Worm (Caenorhabditis elegans): Measurements from ENCODE around the gene F55H2.5.

Gene F55H2.5

ce11 chrIII:9556300-9556699 lies 45.0 kb downstream of the F55H2.5 start, which contains the start of gene ZK1098.11:
Gene ZK1098.11, plus strand, starts transcription at chrIII:9556600.
- TF ChIP-seq Y95B8A.8 (GFP tag; IDR thresholded peaks at IDR 0.05) (no peak), atf-7 (tag; optimal IDR thresholded peaks at IDR 0.05) (no peak), ama-1 (optimal IDR thresholded peaks at IDR 0.05) (no peak), ama-1 (GFP tag; optimal IDR thresholded peaks at IDR 0.05) (no peak), F57A8.1 (GFP tag; optimal IDR thresholded peaks at IDR 0.05) (no peak), lin-35 (GFP tag; optimal IDR thresholded peaks at IDR 0.05) (no peak), madf-6 (GFP tag; IDR thresholded peaks at IDR 0.05) (no peak), F22D6.2 (tag; optimal IDR thresholded peaks at IDR 0.05) (no peak), ceh-40 (GFP tag; IDR thresholded peaks at IDR 0.05) (no peak), lsy-27 (tag; optimal IDR thresholded peaks at IDR 0.05; ENCODE audit: borderline replicate concordance, insufficient read depth) (no peak), ceh-100 (GFP tag; IDR thresholded peaks at IDR 0.05) (no peak), nhr-80 (tag; optimal IDR thresholded peaks at IDR 0.05) (no peak), ztf-18 (tag; optimal IDR thresholded peaks at IDR 0.05) (no peak), F23B12.7 (tag; optimal IDR thresholded peaks at IDR 0.05; ENCODE audit: insufficient read depth) (no peak), egrh-3 (GFP tag; IDR thresholded peaks at IDR 0.05) (no peak), ztf-25 (GFP tag; IDR thresholded peaks at IDR 0.05) (no peak), F57C9.4 (tag; optimal IDR thresholded peaks at IDR 0.05) (no peak), attf-5 (GFP tag; optimal IDR thresholded peaks at IDR 0.05) (no peak)

ce11 chrIII:9558463-9558862 lies 47.2 kb downstream of the F55H2.5 start, which contains the start of gene C48B4.6:
Gene C48B4.6, minus strand, starts transcription at chrIII:9558563.
- TF ChIP-seq mxl-1 (tag; optimal IDR thresholded peaks at IDR 0.05): no peak
- no peak for TF ChIP-seq madf-3 (GFP tag; IDR thresholded peaks at IDR 0.05)
- TF ChIP-seq F37B4.10 (GFP tag; IDR thresholded peaks at IDR 0.05): no peak
- no peak for TF ChIP-seq nfya-1 (tag; optimal IDR thresholded peaks at IDR 0.05; ENCODE audit: borderline replicate concordance, insufficient read depth)
- TF ChIP-seq ceh-58 (GFP tag; IDR thresholded peaks at IDR 0.05): no peak
- TF ChIP-seq D2030.7 (GFP tag; IDR thresholded peaks at IDR 0.05): no peak
- no peak for TF ChIP-seq Y95B8A.8 (GFP tag; IDR thresholded peaks at IDR 0.05)
- no peak for TF ChIP-seq C17E4.6 (GFP tag; IDR thresholded peaks at IDR 0.05)
- TF ChIP-seq egl-18 (GFP tag; IDR thresholded peaks at IDR 0.05): no peak
- TF ChIP-seq mel-28 (tag; optimal IDR thresholded peaks at IDR 0.05; ENCODE audit: borderline replicate concordance): no peak
- TF ChIP-seq ztf-25 (GFP tag; IDR thresholded peaks at IDR 0.05): no peak
- no peak for TF ChIP-seq ama-1 (optimal IDR thresholded peaks at IDR 0.05)
- TF ChIP-seq ama-1 (GFP tag; optimal IDR thresholded peaks at IDR 0.05): no peak

- TF ChIP-seq Y53F4B.3 (GFP tag; IDR thresholded peaks at IDR 0.05): no peak
- no peak for TF ChIP-seq hmg-20 (GFP tag; IDR thresholded peaks at IDR 0.05)
- TF ChIP-seq nfyb-1 (GFP tag; IDR thresholded peaks at IDR 0.05): no peak
- TF ChIP-seq unc-130 (GFP tag; optimal IDR thresholded peaks at IDR 0.05): no peak
- TF ChIP-seq ztf-6 (GFP tag; IDR thresholded peaks at IDR 0.05): no peak
- TF ChIP-seq aptf-2 (GFP tag; conservative IDR thresholded peaks at IDR 0.05): no peak
- TF ChIP-seq xnd-1 (tag; optimal IDR thresholded peaks at IDR 0.05): peak; percentile 78
- TF ChIP-seq him-1 (tag; optimal IDR thresholded peaks at IDR 0.05): peak; percentile 64
- TF ChIP-seq F39B2.1 (GFP tag; IDR thresholded peaks at IDR 0.05): no peak
- peak; percentile 14 for TF ChIP-seq snpc-1.3 (tag; optimal IDR thresholded peaks at IDR 0.05; ENCODE audit: insufficient read depth)
- no peak for TF ChIP-seq B0019.2 (GFP tag; conservative IDR thresholded peaks at IDR 0.05)
- TF ChIP-seq nhr-120 (GFP tag; IDR thresholded peaks at IDR 0.05): no peak
- peak; percentile 87 for TF ChIP-seq lsl-1 (GFP tag; optimal IDR thresholded peaks at IDR 0.05)
- peak; percentile 90 for TF ChIP-seq F33H1.4 (GFP tag; IDR thresholded peaks at IDR 0.05)
- TF ChIP-seq mes-4 (tag; optimal IDR thresholded peaks at IDR 0.05): no peak
- peak; percentile 31 for TF ChIP-seq efl-1 (GFP tag; optimal IDR thresholded peaks at IDR 0.05)
- no peak for TF ChIP-seq ceh-40 (GFP tag; IDR thresholded peaks at IDR 0.05)
- TF ChIP-seq F49E8.2 (tag; optimal IDR thresholded peaks at IDR 0.05; ENCODE audit: insufficient read depth): peak; percentile 44
- TF ChIP-seq rec-8 (tag; optimal IDR thresholded peaks at IDR 0.05): no peak
- TF ChIP-seq snpc-3.4 (tag; optimal IDR thresholded peaks at IDR 0.05): peak; percentile 37
- peak; percentile 78 for TF ChIP-seq madf-8 (GFP tag; conservative IDR thresholded peaks at IDR 0.05)
Measured at ce11 chrIII:9559381-9559881, 48.2 kb downstream of the F55H2.5 start, which contains the start of gene C48B4.7. Gene C48B4.7, minus strand, starts transcription at chrIII:9559431.

Measured in whole organism, young adult.